Worm (Caenorhabditis elegans): ENCODE data around the gene nsph-4.3.

Gene nsph-4.3

DNA sequence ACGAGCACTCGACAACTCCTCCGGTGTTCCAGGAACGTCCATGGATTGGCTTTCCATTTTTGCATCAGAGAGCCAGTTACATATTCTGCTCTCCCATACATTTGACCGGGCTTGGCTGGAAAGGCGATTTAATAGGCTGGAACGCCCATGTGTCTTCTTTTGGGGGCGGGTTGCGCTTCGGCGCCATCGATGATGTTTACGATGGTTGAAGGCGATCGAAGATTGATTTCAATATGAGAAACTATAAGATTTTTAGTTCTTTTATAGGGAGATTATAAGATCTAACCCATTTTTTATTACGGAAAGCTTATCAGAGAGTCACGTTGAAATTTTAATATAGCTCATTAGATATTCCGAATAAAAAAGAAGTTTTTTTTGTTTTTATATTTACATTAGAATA lies at the start of gene nsph-4.3:
Gene nsph-4.3, minus strand, starts transcription at position 101 of the 400 bp plus-strand sequence.
- no peak for TF ChIP-seq nhr-23 (tag; optimal IDR thresholded peaks at IDR 0.05)
- TF ChIP-seq ceh-82 (tag; optimal IDR thresholded peaks at IDR 0.05): no peak
- TF ChIP-seq Y55F3AM.14 (GFP tag; optimal IDR thresholded peaks at IDR 0.05): no peak
- no peak for TF ChIP-seq skn-1 (tag; optimal IDR thresholded peaks at IDR 0.05)
- TF ChIP-seq sma-9 (GFP tag; optimal IDR thresholded peaks at IDR 0.05): no peak
- no peak for TF ChIP-seq sma-9 (tag; optimal IDR thresholded peaks at IDR 0.05)
- no peak for TF ChIP-seq nhr-25 (tag; optimal IDR thresholded peaks at IDR 0.05)
- no peak for TF ChIP-seq nhr-77 (tag; optimal IDR thresholded peaks at IDR 0.05)
- no peak for TF ChIP-seq elt-1 (tag; optimal IDR thresholded peaks at IDR 0.05)
- no peak for TF ChIP-seq nhr-21 (tag; optimal IDR thresholded peaks at IDR 0.05)
- TF ChIP-seq lsy-2 (tag; optimal IDR thresholded peaks at IDR 0.05): no peak
- TF ChIP-seq unc-39 (tag; optimal IDR thresholded peaks at IDR 0.05): no peak
- no peak for TF ChIP-seq lin-11 (tag; optimal IDR thresholded peaks at IDR 0.05)

DNA sequence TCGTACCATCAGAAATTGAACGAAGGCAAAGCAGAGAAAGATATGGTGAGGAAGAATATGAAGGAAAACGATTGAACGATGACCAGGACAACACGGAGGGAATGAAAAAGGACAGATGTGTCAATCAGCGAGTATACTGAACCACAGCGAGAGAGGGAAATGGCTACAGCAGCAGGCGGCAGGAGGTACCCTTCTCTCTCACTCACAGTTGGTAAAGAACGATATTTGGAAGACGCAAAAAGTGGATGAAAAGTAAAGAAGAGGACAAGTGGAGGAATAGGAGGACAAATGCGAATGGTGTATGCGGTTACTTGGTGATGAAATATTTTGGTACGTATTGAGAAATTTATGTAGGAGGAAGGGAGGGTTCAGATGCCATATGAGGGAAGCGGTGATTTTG lies 47.4 kb upstream of the nsph-4.3 start, which contains the start of gene ZK783.7:
Gene ZK783.7, plus strand, starts transcription at position 246 of the 400 bp plus-strand sequence.
- TF ChIP-seq nhr-129 (tag; optimal IDR thresholded peaks at IDR 0.05) (peak; percentile 30), Y55F3AM.14 (GFP tag; optimal IDR thresholded peaks at IDR 0.05) (no peak)

DNA sequence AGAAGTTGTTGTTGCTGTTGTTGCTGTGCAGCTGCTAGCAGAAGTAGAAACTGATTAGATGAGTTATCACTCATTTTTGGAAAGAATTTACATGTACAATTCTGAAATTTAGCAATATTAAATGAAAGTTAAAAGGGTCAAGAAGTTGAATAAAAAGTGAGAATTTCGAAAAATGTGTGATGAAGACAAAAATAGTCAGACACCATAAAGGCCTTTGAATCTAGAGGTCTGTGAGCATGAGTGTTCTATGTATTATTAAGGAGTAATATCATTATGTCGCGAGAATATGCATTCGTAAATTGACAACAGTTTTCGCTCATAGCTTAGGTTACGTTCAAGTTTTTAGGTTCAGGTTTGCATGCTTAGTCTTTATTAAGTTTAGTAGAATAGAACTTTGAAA lies 46.9 kb upstream of the nsph-4.3 start, which contains the start of gene baz-2:
Gene baz-2, minus strand, starts transcription at position 101 of the 400 bp plus-strand sequence.
- TF ChIP-seq skn-1 (tag; optimal IDR thresholded peaks at IDR 0.05): no peak
- no peak for TF ChIP-seq ZK546.5 (tag; optimal IDR thresholded peaks at IDR 0.05)

DNA sequence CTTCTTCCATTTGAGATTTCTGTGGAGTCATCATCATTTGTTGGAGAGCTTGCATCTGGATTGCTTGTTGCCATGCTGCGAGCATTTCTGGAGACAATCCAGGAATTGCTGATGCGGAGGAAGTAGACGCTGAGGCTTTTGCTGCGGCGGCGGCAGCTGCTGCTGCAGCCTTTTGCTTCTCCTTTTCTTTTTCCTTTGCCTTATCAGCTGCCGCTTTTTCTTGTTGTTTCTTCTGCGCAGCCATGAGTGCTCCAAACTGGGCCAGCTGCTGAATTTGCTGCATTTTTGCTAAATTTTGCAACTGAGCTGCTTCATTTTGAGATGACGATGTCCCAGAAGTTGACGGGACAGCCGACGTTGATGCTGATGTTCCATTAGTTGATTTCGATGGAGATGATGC lies 46.4 kb upstream of the nsph-4.3 start:
- TF ChIP-seq ztf-1 (GFP tag; conservative IDR thresholded peaks at IDR 0.05) (no peak), ztf-4 (tag; optimal IDR thresholded peaks at IDR 0.05) (no peak), C34F6.9 (tag; optimal IDR thresholded peaks at IDR 0.05) (no peak), peb-1 (tag; optimal IDR thresholded peaks at IDR 0.05) (no peak), aly-2 (tag; optimal IDR thresholded peaks at IDR 0.05) (no peak)

DNA sequence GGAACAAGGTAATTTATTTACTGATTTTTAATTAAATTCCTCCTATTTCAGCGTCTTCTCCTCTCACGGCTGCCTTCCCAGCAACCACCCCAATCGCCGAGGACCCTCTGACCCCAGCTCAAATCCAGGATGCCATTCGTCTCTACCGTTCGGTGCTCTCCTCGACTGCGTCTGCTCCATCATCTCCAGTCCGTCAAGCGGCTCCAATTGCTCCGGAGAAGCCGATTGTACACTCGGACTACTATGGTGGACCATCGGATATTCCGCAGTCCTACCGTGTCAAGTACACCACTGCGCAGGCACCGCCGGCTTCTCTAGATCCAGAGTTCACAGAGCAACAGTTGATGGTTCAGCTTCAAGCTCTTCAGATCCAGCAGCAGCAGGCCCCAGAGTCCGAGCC lies 39.8 kb upstream of the nsph-4.3 start:
- TF ChIP-seq crh-2 (tag; optimal IDR thresholded peaks at IDR 0.05) (no peak), peb-1 (tag; optimal IDR thresholded peaks at IDR 0.05) (no peak), blmp-1 (tag; optimal IDR thresholded peaks at IDR 0.05; ENCODE audit: insufficient read depth) (no peak), elt-1 (tag; optimal IDR thresholded peaks at IDR 0.05) (no peak), alr-1 (tag; optimal IDR thresholded peaks at IDR 0.05) (no peak), nhr-237 (tag; optimal IDR thresholded peaks at IDR 0.05) (no peak), mbf-1 (tag; optimal IDR thresholded peaks at IDR 0.05) (no peak), ztf-11 (tag; optimal IDR thresholded peaks at IDR 0.05) (no peak), sma-9 (GFP tag; optimal IDR thresholded peaks at IDR 0.05) (no peak), sma-9 (tag; optimal IDR thresholded peaks at IDR 0.05) (no peak), dmd-4 (tag; optimal IDR thresholded peaks at IDR 0.05) (no peak), mdl-1 (tag; optimal IDR thresholded peaks at IDR 0.05) (no peak), ZK546.5 (tag; optimal IDR thresholded peaks at IDR 0.05) (no peak), ztf-1 (GFP tag; conservative IDR thresholded peaks at IDR 0.05) (no peak), F13H6.1 (tag; optimal IDR thresholded peaks at IDR 0.05) (no peak), unc-62 (GFP tag; optimal IDR thresholded peaks at IDR 0.05) (no peak), aly-2 (tag; optimal IDR thresholded peaks at IDR 0.05) (no peak), sma-3 (GFP tag; optimal IDR thresholded peaks at IDR 0.05) (no peak), gmeb-1 (tag; optimal IDR thresholded peaks at IDR 0.05) (no peak)

DNA sequence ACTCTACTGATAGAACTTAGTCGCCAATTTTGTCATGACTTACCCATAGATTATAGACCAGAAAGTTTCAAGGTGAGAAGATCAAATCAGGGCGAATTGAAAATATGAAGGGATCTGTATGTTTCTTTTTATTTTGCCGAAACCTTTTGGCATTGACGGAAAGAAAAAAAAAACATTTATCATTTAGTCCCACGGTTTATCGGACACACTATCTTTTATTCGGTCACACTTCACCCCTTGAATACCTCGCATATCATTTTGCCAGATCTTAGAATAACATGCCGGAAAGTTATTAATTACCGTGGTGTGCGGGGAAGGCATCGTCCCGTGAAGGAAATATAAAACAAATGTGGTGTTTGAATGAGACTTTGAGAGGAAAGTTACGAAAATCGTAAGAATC lies 36.0 kb upstream of the nsph-4.3 start:
- TF ChIP-seq mab-5 (tag; optimal IDR thresholded peaks at IDR 0.05) (no peak), ZK546.5 (tag; optimal IDR thresholded peaks at IDR 0.05) (no peak), ama-1 (optimal IDR thresholded peaks at IDR 0.05) (no peak), aly-2 (tag; optimal IDR thresholded peaks at IDR 0.05) (no peak), skn-1 (tag; optimal IDR thresholded peaks at IDR 0.05) (no peak), Y55F3AM.14 (GFP tag; optimal IDR thresholded peaks at IDR 0.05) (no peak), alr-1 (tag; optimal IDR thresholded peaks at IDR 0.05) (no peak), crh-2 (tag; optimal IDR thresholded peaks at IDR 0.05) (peak; percentile 34), gmeb-1 (tag; optimal IDR thresholded peaks at IDR 0.05) (no peak), fos-1 (tag; optimal IDR thresholded peaks at IDR 0.05) (no peak), ceh-16 (tag; optimal IDR thresholded peaks at IDR 0.05) (peak; percentile 95), zag-1 (tag; optimal IDR thresholded peaks at IDR 0.05) (no peak), sma-9 (GFP tag; optimal IDR thresholded peaks at IDR 0.05) (peak; percentile 65), sma-9 (tag; optimal IDR thresholded peaks at IDR 0.05) (no peak), snpc-4 (tag; optimal IDR thresholded peaks at IDR 0.05) (no peak), unc-39 (tag; optimal IDR thresholded peaks at IDR 0.05) (no peak)
